Fruit fly (Drosophila melanogaster): ENCODE measurements around the gene CG7550.

dm6 chr3L:8150284-8150683, 26.0 kb upstream of the CG7550 start:
- TF ChIP-seq dmrt93B (GFP tag; optimal IDR thresholded peaks at IDR 0.05) (no peak), Abd-B (GFP tag; optimal IDR thresholded peaks at IDR 0.05) (no peak), lola (GFP tag; optimal IDR thresholded peaks at IDR 0.05) (no peak), Dfd (GFP tag; optimal IDR thresholded peaks at IDR 0.05) (no peak), sv (GFP tag; optimal IDR thresholded peaks at IDR 0.05) (no peak), psq (GFP tag; optimal IDR thresholded peaks at IDR 0.05) (no peak)

All from whole organism, wandering third instar larva.